Worm (Caenorhabditis elegans): Measurements from ENCODE around the gene W02B12.16.

ce11 chrII:11479076-11479475 is 2.8 kb upstream of the W02B12.16 start, which contains the start of gene W02B12.12:
- TF ChIP-seq lin-39 (tag; optimal IDR thresholded peaks at IDR 0.05), result no peak
- no peak for TF ChIP-seq nhr-67 (tag; optimal IDR thresholded peaks at IDR 0.05)
- no peak for TF ChIP-seq daf-12 (tag; optimal IDR thresholded peaks at IDR 0.05)
- no peak for TF ChIP-seq mdl-1 (tag; optimal IDR thresholded peaks at IDR 0.05)
- no peak for TF ChIP-seq nhr-76 (tag; optimal IDR thresholded peaks at IDR 0.05)
- TF ChIP-seq skn-1 (tag; optimal IDR thresholded peaks at IDR 0.05), result no peak
- TF ChIP-seq nhr-28 (tag; optimal IDR thresholded peaks at IDR 0.05), result no peak
- TF ChIP-seq ceh-16 (tag; optimal IDR thresholded peaks at IDR 0.05), result no peak
- no peak for TF ChIP-seq zag-1 (tag; optimal IDR thresholded peaks at IDR 0.05)
- no peak for TF ChIP-seq unc-39 (tag; optimal IDR thresholded peaks at IDR 0.05)
- TF ChIP-seq fkh-10 (GFP tag; optimal IDR thresholded peaks at IDR 0.05), result no peak
